Fruit fly (Drosophila melanogaster) whole organism, prepupa: ENCODE measurements around the gene ScsbetaA.

Source experiments
- CG10669 ChIP-seq: fragments of 200-800 bp; sonication (Bioruptor generic); optimal IDR thresholded peaks from 3 replicates; lab custom pipeline; 2018; ENCODE audit warnings: missing biosample characterization, mild to moderate bottlenecking, missing genetic modification characterization, moderate library complexity
- CG11294 ChIP-seq: fragments of 200-800 bp; sonication (Bioruptor generic); IDR thresholded peaks from 2 replicates; pipeline ENCODE4 v1.3.6; 2022; ENCODE audit warnings: missing biosample characterization, missing genetic modification characterization
- CG16779 ChIP-seq: fragments of 200-800 bp; sonication (Bioruptor generic); optimal IDR thresholded peaks from 3 replicates; lab custom pipeline; 2017; ENCODE audit warnings: missing biosample characterization, mild to moderate bottlenecking, missing genetic modification characterization
- CG3919 ChIP-seq: fragments of 200-800 bp; sonication (Bioruptor generic); optimal IDR thresholded peaks from 3 replicates; lab custom pipeline; 2016; ENCODE audit warnings: missing biosample characterization, missing genetic modification characterization
- CG4318 ChIP-seq: fragments of 200-800 bp; sonication (Bioruptor generic); optimal IDR thresholded peaks from 3 replicates; lab custom pipeline; 2017; ENCODE audit warnings: missing biosample characterization, mild to moderate bottlenecking, missing genetic modification characterization
- CG8119 ChIP-seq: fragments of 200-800 bp; sonication (Bioruptor generic); IDR thresholded peaks from 3 replicates; pipeline ENCODE4 v1.3.6; 2022; ENCODE audit warnings: missing biosample characterization, missing genetic modification characterization
- Eip75B ChIP-seq: fragments of 200-800 bp; sonication (Bioruptor generic); optimal IDR thresholded peaks from 3 replicates; lab custom pipeline; 2016; ENCODE audit warnings: missing biosample characterization, missing genetic modification characterization
- Eip78C ChIP-seq: fragments of 200-800 bp; sonication (Bioruptor generic); peaks from one replicate; lab custom pipeline; 2016; ENCODE audit warnings: missing biosample characterization, missing genetic modification characterization
- Hr39 ChIP-seq: fragments of 200-800 bp; sonication (Bioruptor generic); optimal IDR thresholded peaks from 2 replicates; lab custom pipeline; 2016; ENCODE audit warnings: missing biosample characterization, missing genetic modification characterization
- Hr4 ChIP-seq: fragments of 200-800 bp; sonication (Bioruptor generic); optimal IDR thresholded peaks from 3 replicates; lab custom pipeline; 2016; ENCODE audit warnings: missing biosample characterization, missing genetic modification characterization
- Sox14 ChIP-seq: fragments of 200-800 bp; sonication (Bioruptor generic); optimal IDR thresholded peaks from 3 replicates; lab custom pipeline; 2016; ENCODE audit warnings: missing biosample characterization, missing genetic modification characterization
- acj6 ChIP-seq: fragments of 200-800 bp; sonication (Bioruptor generic); optimal IDR thresholded peaks from 3 replicates; lab custom pipeline; 2016; ENCODE audit warnings: missing biosample characterization, missing genetic modification characterization
- esn ChIP-seq: fragments of 200-800 bp; sonication (Bioruptor generic); optimal IDR thresholded peaks from 2 replicates; lab custom pipeline; 2016; ENCODE audit warnings: missing biosample characterization, mild to moderate bottlenecking, missing genetic modification characterization, moderate library complexity
- salr ChIP-seq, 2 experiments: fragments of 200-800 bp; sonication (Bioruptor generic); optimal IDR thresholded peaks; 3 replicates each; lab custom pipeline; 2016 to 2018; ENCODE audit warnings: missing biosample characterization in 2 of 2, missing genetic modification characterization in 2 of 2, mild to moderate bottlenecking in 1 of 2

dm6 chr3R:8921880-8922279 is 16.6 kb upstream of the ScsbetaA start:
- TF ChIP-seq CG8119 (GFP tag; lab: Robert Waterston, UW) (no peak), Eip75B (GFP tag; lab: Kevin White, UChicago) (no peak), CG3919 (no peak), CG4318 (GFP tag; lab: Kevin White, UChicago) (no peak), Sox14 (GFP tag; lab: Kevin White, UChicago) (no peak), Hr4 (GFP tag; lab: Kevin White, UChicago) (no peak), salr (GFP tag; optimal IDR thresholded peaks at IDR 0.05; lab: Kevin White, UChicago) (no peak), Hr39 (no peak), acj6 (no peak), CG10669 (GFP tag; lab: Kevin White, UChicago) (no peak), CG11294 (GFP tag; lab: Robert Waterston, UW) (no peak), esn (no peak), CG16779 (tag; lab: Kevin White, UChicago) (no peak), Eip78C (GFP tag; lab: Kevin White, UChicago) (peak; percentile 44)
